Fruit fly (Drosophila melanogaster) whole organism: ENCODE measurements around the gene Osi6.

ENCODE experiments used
- CG8478 ChIP-seq: fragments of >200 bp; optimal IDR thresholded peaks from 2 replicates; lab custom pipeline; 2018; ENCODE audit warnings: inconsistent platforms
- Dll ChIP-seq: fragments of >200 bp; optimal IDR thresholded peaks from 2 replicates; lab custom pipeline; 2017
- EcR ChIP-seq, 2 experiments: fragments of >200 bp; optimal IDR thresholded peaks; 2 replicates each; lab custom pipeline; 2017; ENCODE audit warnings: missing biosample characterization in 2 of 2, missing genetic modification characterization in 2 of 2, missing genetic modification reagents in 2 of 2
- pan ChIP-seq: fragments of >200 bp; optimal IDR thresholded peaks from 2 replicates; lab custom pipeline; 2017
- psq ChIP-seq: fragments of >200 bp; optimal IDR thresholded peaks from 2 replicates; lab custom pipeline; 2017
- usp ChIP-seq: fragments of >200 bp; optimal IDR thresholded peaks from 2 replicates; lab custom pipeline; 2017; ENCODE audit warnings: missing biosample characterization, missing genetic modification characterization, mixed read lengths

DNA sequence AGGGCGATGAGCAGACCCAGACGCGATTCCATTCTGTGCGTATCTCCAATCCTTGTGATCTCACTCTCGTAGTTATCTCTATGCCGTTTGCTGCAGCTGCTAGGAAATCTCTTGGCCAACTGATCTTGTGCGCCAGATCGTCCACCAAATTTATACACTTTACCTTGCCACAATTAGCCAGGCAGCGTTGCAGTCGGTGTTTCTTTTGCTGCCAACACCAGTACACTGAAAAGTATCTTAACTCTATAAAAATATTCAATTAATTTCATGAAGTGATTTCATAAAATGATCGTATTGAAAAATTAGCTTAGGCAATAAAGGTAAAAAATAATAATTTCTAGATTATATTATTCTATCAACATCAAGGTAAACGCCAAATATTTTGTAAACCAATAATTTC is 34.1 kb downstream of the Osi6 start, which contains the start of gene Osi11:
- TF ChIP-seq usp (GFP tag; lab: Kevin White, UChicago) (no peak), psq (no peak), pan (lab: Kevin White, UChicago) (no peak), CG8478 (lab: Kevin White, UChicago) (no peak), EcR (GFP tag; optimal IDR thresholded peaks at IDR 0.05; lab: Kevin White, UChicago) (no peak), Dll (lab: Kevin White, UChicago) (no peak)
